Fruit fly (Drosophila melanogaster): ENCODE results near the gene CG4080.

CG4080 gene

dm6 chr3L:9446731-9447238, 47.8 kb upstream of the CG4080 start, which contains the start of gene CG3529 (continued):
- TF ChIP-seq dm (GFP tag; optimal IDR thresholded peaks at IDR 0.05) (no peak), dmrt99B (tag; optimal IDR thresholded peaks at IDR 0.05) (no peak), Blimp-1 (GFP tag; optimal IDR thresholded peaks at IDR 0.05) (peak; percentile 26), CG1602 (GFP tag; optimal IDR thresholded peaks at IDR 0.05) (peak; percentile 5), Kr (GFP tag; optimal IDR thresholded peaks at IDR 0.05) (no peak), CG12391 (tag; optimal IDR thresholded peaks at IDR 0.05) (peak; percentile 39), CG17912 (GFP tag; optimal IDR thresholded peaks at IDR 0.05) (no peak), Rx (GFP tag; IDR thresholded peaks at IDR 0.05) (no peak), ase (GFP tag; IDR thresholded peaks at IDR 0.05) (no peak), CG4404 (GFP tag; IDR thresholded peaks at IDR 0.05) (no peak), D (optimal IDR thresholded peaks at IDR 0.05) (no peak), D (GFP tag; optimal IDR thresholded peaks at IDR 0.05) (no peak), chif (GFP tag; optimal IDR thresholded peaks at IDR 0.05) (no peak), CG30403 (GFP tag; optimal IDR thresholded peaks at IDR 0.05) (peak; percentile 29), B-H1 (GFP tag; IDR thresholded peaks at IDR 0.05) (no peak), CG2129 (GFP tag; IDR thresholded peaks at IDR 0.05; ENCODE audit: partially characterized antibody) (no peak), CG6813 (GFP tag; optimal IDR thresholded peaks at IDR 0.05) (no peak), CG17568 (GFP tag; optimal IDR thresholded peaks at IDR 0.05) (peak; percentile 14), lov (optimal IDR thresholded peaks at IDR 0.05) (no peak), lov (GFP tag; IDR thresholded peaks at IDR 0.05) (no peak), chm (GFP tag; IDR thresholded peaks at IDR 0.05) (peak; percentile 50; the same call in 1 of the 2 replicates), mam (GFP tag; optimal IDR thresholded peaks at IDR 0.05) (peak; percentile 14), btn (GFP tag; optimal IDR thresholded peaks at IDR 0.05) (no peak), nmo (GFP tag; optimal IDR thresholded peaks at IDR 0.05) (peak; percentile 34), CG18476 (GFP tag; optimal IDR thresholded peaks at IDR 0.05) (no peak), lab (GFP tag; optimal IDR thresholded peaks at IDR 0.05) (peak; percentile 23), CG34224 (GFP tag; IDR thresholded peaks at IDR 0.05; ENCODE audit: partially characterized antibody) (0 out of 3 replicates have a peak, but pooled peaks have one; percentile 28), Hmx (GFP tag; optimal IDR thresholded peaks at IDR 0.05) (no peak), CG9727 (GFP tag; optimal IDR thresholded peaks at IDR 0.05) (peak; percentile 40), p53 (GFP tag; optimal IDR thresholded peaks at IDR 0.05) (no peak), dan (GFP tag; IDR thresholded peaks at IDR 0.05) (no peak), dysf (GFP tag; IDR thresholded peaks at IDR 0.05) (no peak), sqz (GFP tag; optimal IDR thresholded peaks at IDR 0.05) (peak; percentile 82), CG16815 (GFP tag; optimal IDR thresholded peaks at IDR 0.05) (no peak), CG33557 (GFP tag; optimal IDR thresholded peaks at IDR 0.05) (no peak), CkIIα-i1 (GFP tag; IDR thresholded peaks at IDR 0.05) (no peak), grau (tag; optimal IDR thresholded peaks at IDR 0.05) (peak; percentile 39), sim (GFP tag; IDR thresholded peaks at IDR 0.05) (no peak), CG4424 (GFP tag; optimal IDR thresholded peaks at IDR 0.05) (peak; percentile 16), esg (GFP tag; conservative IDR thresholded peaks at IDR 0.05) (no peak), CG2202 (tag; optimal IDR thresholded peaks at IDR 0.05) (peak; percentile 16), CG12769 (tag; optimal IDR thresholded peaks at IDR 0.05) (peak; percentile 21), Neu2 (GFP tag; optimal IDR thresholded peaks at IDR 0.05; ENCODE audit: borderline replicate concordance) (no peak), CG11093 (GFP tag; IDR thresholded peaks at IDR 0.05) (no peak), so (GFP tag; IDR thresholded peaks at IDR 0.05) (0 out of 3 replicates have a peak, but pooled peaks have one; percentile 28), Mrtf (GFP tag; IDR thresholded peaks at IDR 0.05) (no peak), Spps (tag; optimal IDR thresholded peaks at IDR 0.05) (peak; percentile 9), TFAM (GFP tag; optimal IDR thresholded peaks at IDR 0.05) (no peak), HLHmδ (GFP tag; optimal IDR thresholded peaks at IDR 0.05) (no peak), Hmr (GFP tag; optimal IDR thresholded peaks at IDR 0.05) (peak; percentile 48), Atf-2 (GFP tag; optimal IDR thresholded peaks at IDR 0.05) (no peak)

Data from whole organism, embryonic.